Worm (Caenorhabditis elegans): ENCODE data around the gene msp-59.
"Not testable (repeated sequence)": the region's sequence is repeated elsewhere in the genome, so short reads cannot be mapped to it uniquely, and the experiment has no call there.

msp-59 gene

DNA sequence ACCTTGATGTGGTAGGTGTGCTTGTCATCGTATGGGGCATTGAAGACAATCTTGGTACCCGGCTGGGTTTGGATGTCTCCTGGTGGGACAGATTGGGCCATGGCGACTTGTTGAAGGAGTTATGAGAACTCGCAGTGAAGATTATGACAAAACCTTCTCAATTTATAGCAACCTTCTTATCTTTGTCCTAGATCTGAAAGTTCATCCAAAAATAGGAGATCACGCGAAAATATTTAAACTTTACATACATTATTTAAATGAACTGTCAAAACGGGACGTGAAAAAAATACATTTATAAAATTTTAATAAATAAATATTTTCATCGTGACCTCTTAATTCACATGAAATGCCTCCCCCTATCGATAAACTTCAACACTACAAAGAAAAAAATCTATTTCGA, at the start of gene msp-59, which contains the start of gene ZK354.2:
TSS of gene msp-59 (minus strand) at position 101 of the 400 bp plus-strand sequence.
TSS of gene ZK354.2 (plus strand) at position 395 of the 400 bp plus-strand sequence.
- TF ChIP-seq F13C5.2 (tag; optimal IDR thresholded peaks at IDR 0.05); tbx-11 (GFP tag; IDR thresholded peaks at IDR 0.05); hmg-4 (GFP tag; optimal IDR thresholded peaks at IDR 0.05): not testable (repeated sequence)

ce11 chrIV:5360533-5360932, 47.6 kb upstream of the msp-59 start, which contains the start of gene F41H10.5:
Gene F41H10.5, plus strand, starts transcription at chrIV:5360907.
- TF ChIP-seq tbx-11 (GFP tag; IDR thresholded peaks at IDR 0.05) (no peak), tra-4 (tag; optimal IDR thresholded peaks at IDR 0.05) (no peak), hmbx-1 (tag; optimal IDR thresholded peaks at IDR 0.05) (no peak), F13C5.2 (tag; optimal IDR thresholded peaks at IDR 0.05) (no peak), tbx-37 (GFP tag; conservative IDR thresholded peaks at IDR 0.05) (no peak), flt-1 (GFP tag; IDR thresholded peaks at IDR 0.05) (no peak), ceh-13 (GFP tag; optimal IDR thresholded peaks at IDR 0.05) (no peak), ama-1 (optimal IDR thresholded peaks at IDR 0.05) (no peak), aly-1 (tag; optimal IDR thresholded peaks at IDR 0.05) (no peak), hnd-1 (tag; optimal IDR thresholded peaks at IDR 0.05) (no peak), hmg-4 (GFP tag; optimal IDR thresholded peaks at IDR 0.05) (no peak), ets-7 (tag; optimal IDR thresholded peaks at IDR 0.05) (no peak), pes-1 (GFP tag; IDR thresholded peaks at IDR 0.05) (no peak), scrt-1 (GFP tag; IDR thresholded peaks at IDR 0.05) (no peak), B0310.2 (tag; optimal IDR thresholded peaks at IDR 0.05) (no peak), ceh-36 (tag; optimal IDR thresholded peaks at IDR 0.05) (no peak)

- no peak for TF ChIP-seq scrt-1 (GFP tag; IDR thresholded peaks at IDR 0.05)
- TF ChIP-seq flt-1 (GFP tag; IDR thresholded peaks at IDR 0.05): no peak
- no peak for TF ChIP-seq ets-7 (tag; optimal IDR thresholded peaks at IDR 0.05)
- TF ChIP-seq aly-1 (tag; optimal IDR thresholded peaks at IDR 0.05): no peak
- no peak for TF ChIP-seq tra-4 (tag; optimal IDR thresholded peaks at IDR 0.05)
- no peak for TF ChIP-seq hmbx-1 (tag; optimal IDR thresholded peaks at IDR 0.05)
These were observed 41.7 kb upstream of the msp-59 start for ce11 chrIV:5354564-5354963.

DNA sequence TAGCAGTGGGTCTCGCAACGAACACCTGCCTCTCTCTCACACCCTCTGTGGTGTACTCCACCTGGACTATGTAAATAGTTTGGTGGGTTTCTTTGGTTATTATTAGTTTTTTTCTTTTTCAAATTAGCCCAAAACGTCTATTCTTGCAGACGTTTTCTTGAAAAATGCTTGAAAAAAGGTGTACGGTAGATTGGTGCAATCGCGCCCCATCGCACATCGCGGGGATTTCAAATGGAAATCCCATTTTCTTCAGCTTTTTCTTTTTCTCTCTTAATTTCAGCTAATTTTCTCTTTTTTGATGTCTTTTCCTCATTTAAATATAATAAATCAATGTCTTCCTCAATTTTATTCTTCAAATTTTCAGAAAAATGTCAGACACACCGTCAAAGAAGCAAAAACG, 41.2 kb upstream of the msp-59 start, which contains the start of gene Y4C6B.1:
TSS of gene Y4C6B.1 (plus strand) at position 365 of the 400 bp plus-strand sequence.
- TF ChIP-seq tra-4 (tag; optimal IDR thresholded peaks at IDR 0.05) (no peak), pes-1 (GFP tag; IDR thresholded peaks at IDR 0.05) (0 out of 2 replicates have a peak, but pooled peaks have one; percentile 41), aly-1 (tag; optimal IDR thresholded peaks at IDR 0.05) (no peak)

- TF ChIP-seq sea-1 (GFP tag; conservative IDR thresholded peaks at IDR 0.05): no peak
- TF ChIP-seq hmbx-1 (tag; optimal IDR thresholded peaks at IDR 0.05): no peak
- no peak for TF ChIP-seq tbx-37 (GFP tag; conservative IDR thresholded peaks at IDR 0.05)
- no peak for TF ChIP-seq tbx-11 (GFP tag; IDR thresholded peaks at IDR 0.05)
- TF ChIP-seq scrt-1 (GFP tag; IDR thresholded peaks at IDR 0.05): no peak
- TF ChIP-seq F13C5.2 (tag; optimal IDR thresholded peaks at IDR 0.05): no peak
These were observed 40.5 kb upstream of the msp-59 start, which contains the start of gene Y4C6B.7 for ce11 chrIV:5353364-5353763. Gene Y4C6B.7, minus strand, starts transcription at chrIV:5353464.

DNA sequence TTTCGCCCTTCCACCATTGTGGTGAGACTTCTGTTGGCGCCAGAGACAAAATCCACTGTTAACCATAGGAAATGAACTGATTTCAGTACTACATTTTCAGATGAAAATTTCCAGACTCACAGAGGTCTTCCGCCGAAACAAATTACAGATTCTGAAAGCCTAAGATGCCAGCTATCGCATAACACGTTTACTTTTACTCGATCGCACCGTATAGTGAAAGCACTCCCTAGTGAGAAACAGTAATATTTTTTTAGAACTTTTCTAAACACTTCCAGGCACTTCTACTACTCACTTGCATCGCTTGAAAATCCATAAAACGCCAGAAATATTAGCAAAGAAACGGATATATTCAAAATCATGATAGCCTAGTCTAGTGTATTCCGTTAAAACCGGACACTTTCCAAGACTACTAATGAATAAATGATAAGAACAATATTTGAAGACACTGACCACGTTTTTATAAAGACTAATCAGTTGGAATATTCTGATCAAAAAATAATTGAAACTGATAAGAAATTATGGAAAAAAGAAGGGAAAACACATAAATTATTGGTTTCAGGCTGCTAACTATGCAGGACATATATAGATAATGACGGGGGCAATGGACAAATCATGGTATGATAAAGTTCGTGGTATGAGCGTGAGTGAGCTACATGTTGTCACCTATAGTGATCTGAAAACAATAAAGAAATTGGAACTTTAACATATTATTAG, 37.7 kb upstream of the msp-59 start, which contains the start of gene gba-4:
TSS of gene gba-4 (minus strand) at position 418 of the 714 bp plus-strand sequence.
- TF ChIP-seq sea-1 (GFP tag; conservative IDR thresholded peaks at IDR 0.05); pes-1 (GFP tag; IDR thresholded peaks at IDR 0.05); ets-7 (tag; optimal IDR thresholded peaks at IDR 0.05): not testable (repeated sequence)

ce11 chrIV:5344168-5344567, 31.3 kb upstream of the msp-59 start:
- TF ChIP-seq ceh-36 (tag; optimal IDR thresholded peaks at IDR 0.05): no peak
- no peak for TF ChIP-seq hmbx-1 (tag; optimal IDR thresholded peaks at IDR 0.05)
- no peak for TF ChIP-seq scrt-1 (GFP tag; IDR thresholded peaks at IDR 0.05)
- no peak for TF ChIP-seq aly-1 (tag; optimal IDR thresholded peaks at IDR 0.05)
- TF ChIP-seq B0310.2 (tag; optimal IDR thresholded peaks at IDR 0.05): no peak
- TF ChIP-seq hnd-1 (tag; optimal IDR thresholded peaks at IDR 0.05): no peak
- no peak for TF ChIP-seq hmg-4 (GFP tag; optimal IDR thresholded peaks at IDR 0.05)
- no peak for TF ChIP-seq flt-1 (GFP tag; IDR thresholded peaks at IDR 0.05)
- TF ChIP-seq tbx-11 (GFP tag; IDR thresholded peaks at IDR 0.05): no peak
- no peak for TF ChIP-seq pes-1 (GFP tag; IDR thresholded peaks at IDR 0.05)
- TF ChIP-seq ets-7 (tag; optimal IDR thresholded peaks at IDR 0.05): no peak
- TF ChIP-seq tra-4 (tag; optimal IDR thresholded peaks at IDR 0.05): no peak

DNA sequence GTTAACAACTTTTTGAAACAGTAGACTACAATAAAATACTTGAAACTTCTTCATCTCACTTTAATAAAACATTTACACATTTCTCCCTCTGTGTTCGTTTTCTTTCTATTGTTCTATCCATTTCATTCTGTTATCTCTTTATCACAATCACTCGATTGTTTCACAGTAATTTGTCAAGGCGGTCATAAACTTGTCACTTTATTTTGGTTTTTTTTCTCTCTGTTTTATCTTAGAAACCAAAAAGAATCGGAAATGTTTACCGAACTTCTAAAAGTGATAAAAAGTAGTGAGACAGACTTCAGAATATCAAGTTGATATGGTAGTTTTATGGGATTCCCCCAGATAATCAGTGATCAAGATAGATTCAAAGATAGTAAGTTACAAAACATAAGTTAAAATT, 26.3 kb upstream of the msp-59 start, which contains the start of gene Y4C6B.2:
TSS of gene Y4C6B.2 (plus strand) at position 320 of the 400 bp plus-strand sequence.
- TF ChIP-seq ama-1 (optimal IDR thresholded peaks at IDR 0.05): no peak

DNA sequence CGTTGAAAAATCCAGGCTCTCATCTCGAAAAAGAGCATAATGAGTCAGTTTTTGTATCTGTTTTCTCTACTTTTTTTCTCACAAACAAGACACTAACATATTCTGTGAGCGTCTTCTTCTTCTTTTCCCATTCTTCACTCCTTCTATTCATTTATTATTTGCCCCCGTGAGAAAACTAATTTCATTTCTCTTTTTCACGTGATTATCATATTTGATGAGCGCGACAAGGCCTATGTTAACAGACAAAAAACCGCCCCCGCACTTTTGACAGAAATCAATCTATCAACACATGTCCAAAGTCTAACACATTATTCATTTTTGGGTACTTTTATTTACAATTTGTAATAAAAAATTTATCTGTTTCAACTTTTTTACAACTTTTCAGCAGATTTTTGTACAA, 24.7 kb upstream of the msp-59 start:
- TF ChIP-seq aly-1 (tag; optimal IDR thresholded peaks at IDR 0.05) (no peak), sea-1 (GFP tag; conservative IDR thresholded peaks at IDR 0.05) (no peak), pes-1 (GFP tag; IDR thresholded peaks at IDR 0.05) (no peak), B0310.2 (tag; optimal IDR thresholded peaks at IDR 0.05) (no peak), ama-1 (optimal IDR thresholded peaks at IDR 0.05) (no peak), tbx-11 (GFP tag; IDR thresholded peaks at IDR 0.05) (no peak), scrt-1 (GFP tag; IDR thresholded peaks at IDR 0.05) (no peak), ets-7 (tag; optimal IDR thresholded peaks at IDR 0.05) (no peak), ceh-36 (tag; optimal IDR thresholded peaks at IDR 0.05) (no peak)

All from whole organism, early embryonic.